Fruit fly (Drosophila melanogaster): ENCODE results near the gene Cox10.

The Cox10 gene

dm6 chr2L:10310614-10311382, 20.5 kb upstream of the Cox10 start, which contains the start of gene Cdk5alpha:
Gene Cdk5alpha (minus strand): TSS chr2L:10310956.
- TF ChIP-seq tai (GFP tag; optimal IDR thresholded peaks at IDR 0.05), result peak; percentile 59
- TF ChIP-seq Vsx2 (GFP tag; optimal IDR thresholded peaks at IDR 0.05; ENCODE audit: partially characterized antibody), result no peak
- TF ChIP-seq ey (GFP tag; optimal IDR thresholded peaks at IDR 0.05), result no peak
- TF ChIP-seq h (GFP tag; optimal IDR thresholded peaks at IDR 0.05), result no peak
- TF ChIP-seq dsf (GFP tag; optimal IDR thresholded peaks at IDR 0.05; ENCODE audit: borderline replicate concordance), result no peak
- TF ChIP-seq foxo (GFP tag; optimal IDR thresholded peaks at IDR 0.05), result no peak
- peak; percentile 6 for TF ChIP-seq Hr83 (GFP tag; optimal IDR thresholded peaks at IDR 0.05; ENCODE audit: poor library complexity, severe bottlenecking)
- TF ChIP-seq psq (GFP tag; optimal IDR thresholded peaks at IDR 0.05), result no peak
- no peak for TF ChIP-seq woc (GFP tag; optimal IDR thresholded peaks at IDR 0.05)
- no peak for TF ChIP-seq pan (optimal IDR thresholded peaks at IDR 0.05)
- TF ChIP-seq Hnf4 (GFP tag; optimal IDR thresholded peaks at IDR 0.05), result peak; percentile 33
- no peak for TF ChIP-seq OdsH (GFP tag; optimal IDR thresholded peaks at IDR 0.05)
- no peak for TF ChIP-seq fru (GFP tag; optimal IDR thresholded peaks at IDR 0.05)

dm6 chr2L:10311822-10312221, 19.4 kb upstream of the Cox10 start:
- TF ChIP-seq tai (GFP tag; optimal IDR thresholded peaks at IDR 0.05) (peak; percentile 1), N (GFP tag; optimal IDR thresholded peaks at IDR 0.05) (no peak), Myc (optimal IDR thresholded peaks at IDR 0.05) (peak; percentile 10), lola (GFP tag; optimal IDR thresholded peaks at IDR 0.05) (no peak), sage (GFP tag; optimal IDR thresholded peaks at IDR 0.05) (peak; percentile 47), fru (GFP tag; optimal IDR thresholded peaks at IDR 0.05) (no peak), Abd-B (GFP tag; optimal IDR thresholded peaks at IDR 0.05) (no peak)

- peak; percentile 8 for TF ChIP-seq HLH106 (tag; optimal IDR thresholded peaks at IDR 0.05)
- TF ChIP-seq usp (GFP tag; optimal IDR thresholded peaks at IDR 0.05), result no peak
- TF ChIP-seq Sp1 (GFP tag; optimal IDR thresholded peaks at IDR 0.05), result no peak
- peak; percentile 69 for TF ChIP-seq woc (GFP tag; optimal IDR thresholded peaks at IDR 0.05)
- no peak for TF ChIP-seq h (GFP tag; optimal IDR thresholded peaks at IDR 0.05)
Observed at dm6 chr2L:10314327-10315210, 16.7 kb upstream of the Cox10 start, which contains the start of the genes Usp14 and CG4972. Gene Usp14 (minus strand): TSS chr2L:10314396. Gene CG4972 (plus strand): TSS chr2L:10314792.

DNA sequence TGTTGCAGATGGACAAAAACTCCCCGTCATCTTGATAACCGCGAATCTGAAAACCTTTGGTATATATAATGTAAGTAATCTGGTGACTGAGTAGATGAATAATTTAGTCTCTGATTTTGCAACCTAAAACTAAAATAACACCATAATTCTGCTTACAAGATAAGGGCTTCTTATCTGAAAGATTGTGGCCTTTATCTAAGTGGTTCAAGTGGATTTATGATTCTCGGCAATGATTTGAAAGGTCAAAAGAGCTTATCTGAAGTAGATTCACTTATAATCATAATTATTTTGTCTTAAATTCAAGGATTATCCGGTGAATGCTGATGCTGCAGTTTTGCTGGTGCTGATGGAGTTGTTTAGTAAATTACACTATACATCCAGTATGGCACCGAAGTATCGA, 15.4 kb upstream of the Cox10 start:
- no peak for TF ChIP-seq Dif (GFP tag; optimal IDR thresholded peaks at IDR 0.05; ENCODE audit: partially characterized antibody)
- no peak for TF ChIP-seq Abd-B (GFP tag; optimal IDR thresholded peaks at IDR 0.05)
- no peak for TF ChIP-seq sv (GFP tag; optimal IDR thresholded peaks at IDR 0.05)
- no peak for TF ChIP-seq GATAd (GFP tag; optimal IDR thresholded peaks at IDR 0.05)

- TF ChIP-seq OdsH (GFP tag; optimal IDR thresholded peaks at IDR 0.05) (no peak), foxo (GFP tag; optimal IDR thresholded peaks at IDR 0.05) (no peak), Hr78 (GFP tag; optimal IDR thresholded peaks at IDR 0.05) (no peak), psq (GFP tag; optimal IDR thresholded peaks at IDR 0.05) (no peak), GATAd (GFP tag; optimal IDR thresholded peaks at IDR 0.05) (no peak), dsf (GFP tag; optimal IDR thresholded peaks at IDR 0.05; ENCODE audit: borderline replicate concordance) (no peak), Dif (GFP tag; optimal IDR thresholded peaks at IDR 0.05; ENCODE audit: partially characterized antibody) (no peak), brk (GFP tag; optimal IDR thresholded peaks at IDR 0.05) (no peak), Abd-B (GFP tag; optimal IDR thresholded peaks at IDR 0.05) (no peak), lola (GFP tag; optimal IDR thresholded peaks at IDR 0.05) (no peak)
Observed at dm6 chr2L:10320174-10320775, 11.0 kb upstream of the Cox10 start.
